Worm (Caenorhabditis elegans): ENCODE measurements around the gene clec-198.

DNA sequence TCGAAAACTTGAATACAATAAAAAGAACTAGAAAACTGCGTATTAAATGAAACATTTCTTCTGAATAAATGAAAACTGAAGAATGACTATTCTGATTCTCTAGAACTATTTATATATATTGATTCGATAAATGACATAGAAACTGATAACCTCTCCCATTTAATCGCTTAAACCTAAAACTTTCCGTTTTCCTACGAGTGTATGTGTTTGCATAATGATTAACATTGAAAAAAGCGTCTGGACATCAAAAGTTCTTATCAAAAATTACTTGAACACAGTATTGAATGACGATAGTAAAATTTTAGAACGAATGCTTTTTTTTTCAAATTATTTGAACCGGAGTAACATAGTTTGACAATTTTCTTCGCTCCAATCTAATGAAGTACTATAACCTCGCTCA lies 4.8 kb upstream of the clec-198 start, which contains the start of gene C49C3.9:
- no peak for TF ChIP-seq ceh-28 (tag; optimal IDR thresholded peaks at IDR 0.05)
- no peak for TF ChIP-seq nhr-11 (tag; optimal IDR thresholded peaks at IDR 0.05)
- TF ChIP-seq nhr-77 (tag; optimal IDR thresholded peaks at IDR 0.05) = no peak
- no peak for TF ChIP-seq ztf-11 (tag; optimal IDR thresholded peaks at IDR 0.05)
- TF ChIP-seq snpc-4 (tag; optimal IDR thresholded peaks at IDR 0.05) = no peak
- no peak for TF ChIP-seq unc-39 (tag; optimal IDR thresholded peaks at IDR 0.05)
